Fruit fly (Drosophila melanogaster) whole organism, adult: ENCODE data around the gene Obp99d.

Experiments
- CG33017 ChIP-seq: fragments of 200-800 bp; sonication (Bioruptor generic); optimal IDR thresholded peaks from 2 replicates; lab custom pipeline; 2018; ENCODE audit warnings: missing biosample characterization, mild to moderate bottlenecking, missing genetic modification characterization, moderate library complexity
- CG5204 ChIP-seq: fragments of 200-800 bp; sonication (Bioruptor generic); optimal IDR thresholded peaks from 2 replicates; lab custom pipeline; 2016; ENCODE audit warnings: missing biosample characterization, missing genetic modification characterization
- CG7045 ChIP-seq: fragments of 200-800 bp; sonication (Bioruptor generic); optimal IDR thresholded peaks from 2 replicates; lab custom pipeline; 2017; ENCODE audit warnings: missing biosample characterization, mild to moderate bottlenecking, missing genetic modification characterization
- Hr96 ChIP-seq: fragments of 200-800 bp; sonication (Bioruptor generic); optimal IDR thresholded peaks from 2 replicates; lab custom pipeline; 2016; ENCODE audit warnings: missing biosample characterization, missing genetic modification characterization
- bab1 ChIP-seq: fragments of 200-800 bp; sonication (Bioruptor generic); optimal IDR thresholded peaks from 3 replicates; lab custom pipeline; 2019; ENCODE audit warnings: missing biosample characterization, mild to moderate bottlenecking, missing genetic modification characterization, moderate library complexity
- cnc ChIP-seq, 2 experiments: fragments of >200 bp; optimal IDR thresholded peaks; 2 replicates each; lab custom pipeline; 2017
- kay ChIP-seq: fragments of 200-800 bp; sonication (Bioruptor generic); peaks from one replicate; lab custom pipeline; 2016; ENCODE audit warnings: missing biosample characterization, missing genetic modification characterization, borderline replicate concordance
- pad ChIP-seq: fragments of 200-800 bp; sonication (Bioruptor generic); optimal IDR thresholded peaks from 3 replicates; lab custom pipeline; 2017; ENCODE audit warnings: missing biosample characterization, missing genetic modification characterization, mild to moderate bottlenecking, moderate library complexity, missing genetic modification reagents
- tj ChIP-seq: fragments of 200-800 bp; sonication (Bioruptor generic); optimal IDR thresholded peaks from 3 replicates; lab custom pipeline; 2017; ENCODE audit warnings: missing biosample characterization, mild to moderate bottlenecking, missing genetic modification characterization, moderate library complexity

dm6 chr3R:29716043-29716781, 1.9 kb downstream of the Obp99d start:
- TF ChIP-seq kay (GFP tag; lab: Kevin White, UChicago) (no peak), Hr96 (no peak), cnc (optimal IDR thresholded peaks at IDR 0.05; lab: Kevin White, UChicago) (no peak), pad (GFP tag; lab: Kevin White, UChicago) (no peak), CG33017 (tag; lab: Kevin White, UChicago) (no peak), bab1 (no peak), tj (GFP tag; lab: Kevin White, UChicago) (no peak), CG7045 (GFP tag; lab: Kevin White, UChicago) (no peak), CG5204 (GFP tag; lab: Kevin White, UChicago) (no peak)
